Worm (Caenorhabditis elegans): ENCODE data around the gene F35A5.5.

Gene F35A5.5

ce11 chrX:3803314-3803713 is 7.8 kb upstream of the F35A5.5 start, which contains the start of gene F35A5.8 (continued):
- TF ChIP-seq mep-1 (tag; optimal IDR thresholded peaks at IDR 0.05): peak; percentile 90
- peak; percentile 75 for TF ChIP-seq isw-1 (GFP tag; IDR thresholded peaks at IDR 0.05)
- TF ChIP-seq ceh-88 (GFP tag; IDR thresholded peaks at IDR 0.05): no peak
- TF ChIP-seq zag-1 (tag; optimal IDR thresholded peaks at IDR 0.05): no peak
- peak; percentile 84 for TF ChIP-seq nhr-47 (tag; optimal IDR thresholded peaks at IDR 0.05)
- peak; percentile 76 for TF ChIP-seq blmp-1 (tag; optimal IDR thresholded peaks at IDR 0.05)
- peak; percentile 30 for TF ChIP-seq sup-37 (GFP tag; optimal IDR thresholded peaks at IDR 0.05)
- peak; percentile 54 for TF ChIP-seq ceh-8 (GFP tag; optimal IDR thresholded peaks at IDR 0.05)
- no peak for TF ChIP-seq mab-9 (GFP tag; IDR thresholded peaks at IDR 0.05)
- TF ChIP-seq ceh-63 (GFP tag; optimal IDR thresholded peaks at IDR 0.05): no peak
- no peak for TF ChIP-seq fkh-10 (GFP tag; optimal IDR thresholded peaks at IDR 0.05)
- TF ChIP-seq fkh-4 (tag; optimal IDR thresholded peaks at IDR 0.05; ENCODE audit: borderline replicate concordance): peak; percentile 15
- peak; percentile 26 for TF ChIP-seq sox-4 (tag; optimal IDR thresholded peaks at IDR 0.05)
- peak; percentile 22 for TF ChIP-seq aha-1 (tag; optimal IDR thresholded peaks at IDR 0.05)
- TF ChIP-seq nhr-12 (tag; optimal IDR thresholded peaks at IDR 0.05): no peak
- TF ChIP-seq swsn-7 (tag; optimal IDR thresholded peaks at IDR 0.05): peak; percentile 86
- peak; percentile 31 for TF ChIP-seq nhr-11 (tag; optimal IDR thresholded peaks at IDR 0.05)
- TF ChIP-seq dpl-1 (GFP tag; optimal IDR thresholded peaks at IDR 0.05): peak; percentile 60 to 75 (median 69)
- peak in 1 of 2 experiments; percentile 54 for TF ChIP-seq mdl-1 (tag; optimal IDR thresholded peaks at IDR 0.05)
- TF ChIP-seq ceh-82 (tag; optimal IDR thresholded peaks at IDR 0.05): peak; percentile 66 to 83 (median 69)
- peak; percentile 46 for TF ChIP-seq grh-1 (GFP tag; IDR thresholded peaks at IDR 0.05)
- TF ChIP-seq irx-1 (tag; optimal IDR thresholded peaks at IDR 0.05): peak; percentile 71
- TF ChIP-seq F16B12.6 (tag; optimal IDR thresholded peaks at IDR 0.05): peak; percentile 55
- peak; percentile 40 for TF ChIP-seq lin-15B (tag; optimal IDR thresholded peaks at IDR 0.05)
- TF ChIP-seq pax-3 (tag; optimal IDR thresholded peaks at IDR 0.05): no peak
- no peak for TF ChIP-seq unc-30 (tag; optimal IDR thresholded peaks at IDR 0.05)
- TF ChIP-seq efl-1 (optimal IDR thresholded peaks at IDR 0.05): peak; percentile 54 to 64
- peak; percentile 48 to 96 for TF ChIP-seq efl-1 (GFP tag; optimal IDR thresholded peaks at IDR 0.05 in 1 of 2)
- no peak for TF ChIP-seq vab-15 (tag; optimal IDR thresholded peaks at IDR 0.05)
- TF ChIP-seq lin-39 (tag; optimal IDR thresholded peaks at IDR 0.05): peak; percentile 79
- peak; percentile 0 for TF ChIP-seq aly-2 (tag; optimal IDR thresholded peaks at IDR 0.05)
- TF ChIP-seq zip-4 (GFP tag; optimal IDR thresholded peaks at IDR 0.05): peak; percentile 31
- TF ChIP-seq egl-13 (tag; optimal IDR thresholded peaks at IDR 0.05): peak; percentile 66
- TF ChIP-seq snu-23 (GFP tag; optimal IDR thresholded peaks at IDR 0.05): peak; percentile 89
- no peak for TF ChIP-seq nhr-77 (tag; optimal IDR thresholded peaks at IDR 0.05)

- TF ChIP-seq snu-23 (GFP tag; optimal IDR thresholded peaks at IDR 0.05) (no peak), ama-1 (optimal IDR thresholded peaks at IDR 0.05) (no peak), mef-2 (tag; optimal IDR thresholded peaks at IDR 0.05) (no peak), nhr-77 (tag; optimal IDR thresholded peaks at IDR 0.05) (no peak), fkh-10 (GFP tag; optimal IDR thresholded peaks at IDR 0.05) (peak; percentile 69), snpc-4 (tag; optimal IDR thresholded peaks at IDR 0.05) (no peak), pag-3 (tag; optimal IDR thresholded peaks at IDR 0.05; ENCODE audit: borderline replicate concordance, insufficient read depth) (no peak), ceh-82 (tag; optimal IDR thresholded peaks at IDR 0.05) (peak in 2 of 3 experiments; percentile 14 to 48), lin-14 (GFP tag; optimal IDR thresholded peaks at IDR 0.05) (peak; percentile 61), egl-13 (tag; optimal IDR thresholded peaks at IDR 0.05) (peak; percentile 35), sptf-1 (tag; optimal IDR thresholded peaks at IDR 0.05) (no peak)
These were observed 7.2 kb upstream of the F35A5.5 start for ce11 chrX:3802743-3803142.

ce11 chrX:3798288-3798687 is 2.7 kb upstream of the F35A5.5 start:
- TF ChIP-seq zag-1 (tag; optimal IDR thresholded peaks at IDR 0.05) (no peak), ceh-8 (GFP tag; optimal IDR thresholded peaks at IDR 0.05) (no peak), isw-1 (GFP tag; IDR thresholded peaks at IDR 0.05) (no peak), ets-5 (GFP tag; IDR thresholded peaks at IDR 0.05) (no peak), sptf-1 (tag; optimal IDR thresholded peaks at IDR 0.05) (no peak)

All from whole organism, L1 larva.